Worm (Caenorhabditis elegans) whole organism, L4 larva: ENCODE results near the gene C16D9.9.

Experiments
- F10B5.3 ChIP-seq: sonication (generic microtip); optimal IDR thresholded peaks from 2 replicates; lab custom pipeline; 2016; ENCODE audit warnings: mild to moderate bottlenecking, missing genetic modification characterization, missing compliant biosample characterization
- F44E2.7 ChIP-seq: fragments of 200-800 bp; sonication (Bioruptor generic); IDR thresholded peaks from 2 replicates; pipeline ENCODE4 v2.1.2; 2022; ENCODE audit warnings: missing genetic modification characterization, missing compliant biosample characterization
- F49E8.2 ChIP-seq: sonication (generic microtip); optimal IDR thresholded peaks from 2 replicates; lab custom pipeline; 2016; ENCODE audit warnings: missing compliant biosample characterization, mild to moderate bottlenecking, missing genetic modification characterization, borderline replicate concordance
- T26A8.4 ChIP-seq: fragments of 200-800 bp; sonication (Bioruptor generic); IDR thresholded peaks from 2 replicates; pipeline ENCODE4 v1.3.6; 2022; ENCODE audit warnings: missing genetic modification characterization, missing compliant biosample characterization
- ama-1 ChIP-seq: fragments of 150-350 bp; optimal IDR thresholded peaks from 2 replicates; lab custom pipeline; 2014; ENCODE audit warnings: inconsistent platforms, mixed read lengths
- ceh-28 ChIP-seq: fragments of 150-350 bp; optimal IDR thresholded peaks from 2 replicates; lab custom pipeline; 2014; ENCODE audit warnings: missing biosample characterization, missing genetic modification reagents, missing genetic modification characterization
- ceh-82 ChIP-seq: sonication (generic microtip); optimal IDR thresholded peaks from 2 replicates; lab custom pipeline; 2017; ENCODE audit warnings: missing biosample characterization, missing genetic modification characterization
- ces-1 ChIP-seq: fragments of 150-350 bp; sonication (generic microtip); optimal IDR thresholded peaks from 4 replicates; lab custom pipeline; 2014; ENCODE audit warnings: missing biosample characterization, missing genetic modification reagents, missing genetic modification characterization
- ctbp-1 ChIP-seq: fragments of 200-800 bp; sonication (Bioruptor generic); IDR thresholded peaks from 2 replicates; pipeline ENCODE4 v1.3.6; 2022; ENCODE audit warnings: missing genetic modification reagents, missing genetic modification characterization, missing compliant biosample characterization
- daf-12 ChIP-seq: fragments of 150-350 bp; optimal IDR thresholded peaks from 2 replicates; lab custom pipeline; 2014; ENCODE audit warnings: missing biosample characterization, missing genetic modification reagents, missing genetic modification characterization
- daf-16 ChIP-seq, 3 experiments: sonication (generic microtip); optimal IDR thresholded peaks; 2 replicates each; lab custom pipeline; 2016 to 2017; ENCODE audit warnings: missing genetic modification characterization in 3 of 3, missing genetic modification reagents in 3 of 3, mild to moderate bottlenecking in 2 of 3, missing compliant biosample characterization in 2 of 3, missing biosample characterization in 1 of 3, moderate library complexity in 1 of 3
- dmd-6 ChIP-seq: fragments of 200-800 bp; sonication (Bioruptor generic); IDR thresholded peaks from 2 replicates; pipeline ENCODE4 v1.3.6; 2022; ENCODE audit warnings: missing genetic modification reagents, missing genetic modification characterization, missing compliant biosample characterization
- dve-1 ChIP-seq: sonication (generic microtip); optimal IDR thresholded peaks from 2 replicates; lab custom pipeline; 2017; ENCODE audit warnings: antibody characterized with exemption, mild to moderate bottlenecking, missing genetic modification characterization, missing compliant biosample characterization; ENCODE audit not compliant: insufficient read depth
- egl-27 ChIP-seq: sonication (generic microtip); optimal IDR thresholded peaks from 3 replicates; lab custom pipeline; 2017; ENCODE audit warnings: missing biosample characterization, missing genetic modification reagents, missing genetic modification characterization
- fos-1 ChIP-seq: fragments of 150-350 bp; optimal IDR thresholded peaks from 2 replicates; lab custom pipeline; 2014; ENCODE audit warnings: missing biosample characterization, missing genetic modification characterization
- gei-8 ChIP-seq: fragments of 200-800 bp; sonication (Bioruptor generic); optimal IDR thresholded peaks from 2 replicates; lab custom pipeline; 2018; ENCODE audit warnings: mild to moderate bottlenecking, missing genetic modification characterization, missing compliant biosample characterization
- hlh-11 ChIP-seq: fragments of 200-800 bp; sonication (Bioruptor generic); optimal IDR thresholded peaks from 2 replicates; lab custom pipeline; 2018; ENCODE audit warnings: mild to moderate bottlenecking, missing genetic modification characterization, missing compliant biosample characterization
- hlh-30 ChIP-seq: sonication (generic microtip); optimal IDR thresholded peaks from 2 replicates; lab custom pipeline; 2017; ENCODE audit warnings: antibody characterized with exemption, mild to moderate bottlenecking, missing genetic modification characterization, missing compliant biosample characterization; ENCODE audit not compliant: insufficient read depth
- lim-7 ChIP-seq: fragments of 200-800 bp; sonication (Bioruptor generic); IDR thresholded peaks from 2 replicates; pipeline ENCODE4 v1.3.6; 2022; ENCODE audit warnings: missing genetic modification characterization, missing compliant biosample characterization
- lin-1 ChIP-seq: fragments of 200-800 bp; sonication (Bioruptor generic); IDR thresholded peaks from 2 replicates; pipeline ENCODE4 v1.3.6; 2022; ENCODE audit warnings: missing genetic modification reagents, missing genetic modification characterization, missing compliant biosample characterization
- lin-15B ChIP-seq: fragments of 150-350 bp; sonication (generic microtip); optimal IDR thresholded peaks from 3 replicates; lab custom pipeline; 2014; ENCODE audit warnings: missing biosample characterization, missing genetic modification characterization
- lin-29 ChIP-seq: fragments of 200-800 bp; sonication (Bioruptor generic); IDR thresholded peaks from 2 replicates; pipeline ENCODE4 v1.3.6; 2022; ENCODE audit warnings: missing genetic modification reagents, missing genetic modification characterization, missing compliant biosample characterization
- lin-38 ChIP-seq: fragments of 200-800 bp; sonication (Bioruptor generic); IDR thresholded peaks from 2 replicates; pipeline ENCODE4 v1.3.6; 2022; ENCODE audit warnings: missing genetic modification reagents, missing genetic modification characterization, missing compliant biosample characterization
- lin-39 ChIP-seq: fragments of 150-350 bp; optimal IDR thresholded peaks from 2 replicates; lab custom pipeline; 2014; ENCODE audit warnings: missing biosample characterization, missing genetic modification reagents, missing genetic modification characterization
- madf-9 ChIP-seq: fragments of 200-800 bp; sonication (Bioruptor generic); conservative IDR thresholded peaks from 2 replicates; pipeline ENCODE4 v1.3.6; 2022; ENCODE audit warnings: missing genetic modification reagents, missing genetic modification characterization, missing compliant biosample characterization
- mes-2 ChIP-seq: sonication (generic microtip); optimal IDR thresholded peaks from 2 replicates; lab custom pipeline; 2016; ENCODE audit warnings: missing genotype, mild to moderate bottlenecking, missing genetic modification characterization, missing compliant biosample characterization; ENCODE audit not compliant: poor library complexity, severe bottlenecking
- mxl-2 ChIP-seq: fragments of 200-800 bp; sonication (Bioruptor generic); conservative IDR thresholded peaks from 2 replicates; pipeline ENCODE4 v1.3.6; 2022; ENCODE audit warnings: missing genetic modification reagents, missing genetic modification characterization, missing compliant biosample characterization
- mxl-3 ChIP-seq: fragments of 200-800 bp; sonication (Bioruptor generic); optimal IDR thresholded peaks from 2 replicates; lab custom pipeline; 2018; ENCODE audit warnings: mild to moderate bottlenecking, missing genetic modification characterization, missing compliant biosample characterization
- nhr-10 ChIP-seq: fragments of 150-350 bp; optimal IDR thresholded peaks from 2 replicates; lab custom pipeline; 2014; ENCODE audit warnings: missing biosample characterization, missing genetic modification characterization
- nhr-28 ChIP-seq: fragments of 150-350 bp; optimal IDR thresholded peaks from 2 replicates; lab custom pipeline; 2014; ENCODE audit warnings: missing biosample characterization, missing genetic modification characterization
- nhr-48 ChIP-seq: sonication (generic microtip); optimal IDR thresholded peaks from 2 replicates; lab custom pipeline; 2016; ENCODE audit warnings: mild to moderate bottlenecking, missing genetic modification characterization, missing compliant biosample characterization
- nhr-77 ChIP-seq: fragments of 150-350 bp; optimal IDR thresholded peaks from 2 replicates; lab custom pipeline; 2014; ENCODE audit warnings: missing biosample characterization, missing genetic modification characterization
- pha-4 ChIP-seq, 2 experiments: fragments of 150-350 bp in 1 of 2; fragments of 200-800 bp in 1 of 2; sonication (Bioruptor generic) in 1 of 2; IDR thresholded peaks in 1 of 2; optimal IDR thresholded peaks in 1 of 2; 2 replicates each; pipeline versions ENCODE4 v1.3.6 to Lab custom; 2014 to 2022; ENCODE audit warnings: missing genetic modification characterization in 2 of 2, missing genetic modification reagents in 2 of 2, missing biosample characterization in 1 of 2, missing compliant biosample characterization in 1 of 2
- php-3 ChIP-seq: fragments of 200-800 bp; sonication (Bioruptor generic); IDR thresholded peaks from 2 replicates; pipeline ENCODE4 v1.3.6; 2022; ENCODE audit warnings: missing genetic modification reagents, missing genetic modification characterization, missing compliant biosample characterization
- pqm-1 ChIP-seq: sonication (generic microtip); optimal IDR thresholded peaks from 2 replicates; lab custom pipeline; 2017; ENCODE audit warnings: missing biosample characterization, missing genetic modification characterization
- set-16 ChIP-seq: fragments of 200-800 bp; sonication (Bioruptor generic); IDR thresholded peaks from 2 replicates; pipeline ENCODE4 v1.3.6; 2022; ENCODE audit warnings: missing genetic modification reagents, missing genetic modification characterization, missing compliant biosample characterization
- unc-130 ChIP-seq: sonication (generic microtip); optimal IDR thresholded peaks from 2 replicates; lab custom pipeline; 2016; ENCODE audit warnings: missing genetic modification reagents, missing genetic modification characterization, missing compliant biosample characterization
- unc-62 ChIP-seq, 3 experiments: fragments of 150-350 bp in 1 of 3; sonication (generic microtip); optimal IDR thresholded peaks in 2 of 3; peaks in 1 of 3; 1 replicate in 1 of 3; 2 replicates in 2 of 3; lab custom pipeline; 2014 to 2017; ENCODE audit warnings: missing biosample characterization in 3 of 3, missing genetic modification characterization in 3 of 3, missing genetic modification reagents in 3 of 3, missing genotype in 1 of 3
- vab-7 ChIP-seq: fragments of 200-800 bp; sonication (Bioruptor generic); IDR thresholded peaks from 2 replicates; pipeline ENCODE4 v1.3.6; 2022; ENCODE audit warnings: missing genetic modification reagents, missing genetic modification characterization, missing compliant biosample characterization
- zfp-3 ChIP-seq: fragments of 200-800 bp; sonication (Bioruptor generic); conservative IDR thresholded peaks from 2 replicates; pipeline ENCODE4 v1.3.6; 2022; ENCODE audit warnings: missing genetic modification reagents, missing genetic modification characterization, missing compliant biosample characterization

Gene C16D9.9

ce11 chrV:8306366-8306765, 42.3 kb downstream of the C16D9.9 start, which contains the start of gene W02D7.8:
TSS of gene W02D7.8 (minus strand) at chrV:8306466.
- TF ChIP-seq fos-1 (tag; lab: Kevin White, UChicago), result no peak
- TF ChIP-seq zfp-3 (GFP tag; lab: Robert Waterston, UW), result no peak
- TF ChIP-seq ama-1 (lab: Kevin White, UChicago), result no peak
- no peak for TF ChIP-seq lin-39 (tag; lab: Kevin White, UChicago)
- TF ChIP-seq lin-15B (tag; lab: Kevin White, UChicago), result no peak
- no peak for TF ChIP-seq F49E8.2 (tag; lab: Kevin White, UChicago)
- no peak for TF ChIP-seq lin-1 (GFP tag; lab: Robert Waterston, UW)
- TF ChIP-seq lin-38, result no peak
- no peak for TF ChIP-seq php-3
- TF ChIP-seq ceh-28 (tag; lab: Kevin White, UChicago), result no peak
- TF ChIP-seq F10B5.3, result no peak
- no peak for TF ChIP-seq nhr-10 (tag; lab: Kevin White, UChicago)
- no peak for TF ChIP-seq set-16 (GFP tag; lab: Robert Waterston, UW)
- TF ChIP-seq nhr-77 (tag; lab: Kevin White, UChicago), result no peak
- no peak for TF ChIP-seq mxl-3 (GFP tag; lab: Kevin White, UChicago)
- TF ChIP-seq, all 104 proteins: peak for 0

- peak; percentile 65 for TF ChIP-seq hlh-11 (tag; lab: Kevin White, UChicago)
- TF ChIP-seq madf-9 (GFP tag; lab: Robert Waterston, UW), result no peak
- TF ChIP-seq dve-1 (tag; lab: Kevin White, UChicago), result peak; percentile 65
- no peak for TF ChIP-seq unc-130 (GFP tag; lab: Kevin White, UChicago)
- peak in 1 of 2 experiments; percentile 90 for TF ChIP-seq unc-62 (GFP tag; optimal IDR thresholded peaks at IDR 0.05 in 1 of 2; lab: Kevin White, UChicago)
- TF ChIP-seq unc-62 (tag; optimal IDR thresholded peaks at IDR 0.05; lab: Kevin White, UChicago), result no peak
- TF ChIP-seq ama-1 (lab: Kevin White, UChicago), result no peak
- TF ChIP-seq mes-2 (tag; lab: Kevin White, UChicago), result no peak
- peak; percentile 33 for TF ChIP-seq nhr-77 (tag; lab: Kevin White, UChicago)
- peak; percentile 63 for TF ChIP-seq pqm-1
- TF ChIP-seq lin-39 (tag; lab: Kevin White, UChicago), result no peak
- TF ChIP-seq F44E2.7 (GFP tag; lab: Robert Waterston, UW), result no peak
- TF ChIP-seq mxl-3 (GFP tag; lab: Kevin White, UChicago), result peak; percentile 64
- TF ChIP-seq hlh-30 (tag; lab: Kevin White, UChicago), result peak; percentile 54
- no peak for TF ChIP-seq set-16 (GFP tag; lab: Robert Waterston, UW)
- peak; percentile 82 for TF ChIP-seq dmd-6 (GFP tag; lab: Robert Waterston, UW)
- peak; percentile 60 for TF ChIP-seq nhr-28 (tag; lab: Kevin White, UChicago)
- TF ChIP-seq daf-16 (GFP tag; optimal IDR thresholded peaks at IDR 0.05; lab: Kevin White, UChicago), result no peak
- TF ChIP-seq daf-16 (tag; optimal IDR thresholded peaks at IDR 0.05; lab: Kevin White, UChicago), result peak; percentile 55
- no peak for TF ChIP-seq ces-1
- TF ChIP-seq, all 104 proteins: peak for 10
Measured at ce11 chrV:8307013-8307412, 43.0 kb downstream of the C16D9.9 start.

ce11 chrV:8307681-8308080, 43.6 kb downstream of the C16D9.9 start, which contains the start of gene clec-218:
TSS of gene clec-218 (plus strand) at chrV:8307942.
- TF ChIP-seq pqm-1 (peak; percentile 10), dve-1 (tag; lab: Kevin White, UChicago) (peak; percentile 46), madf-9 (GFP tag; lab: Robert Waterston, UW) (no peak), pha-4 (GFP tag; IDR thresholded peaks at IDR 0.05; lab: Robert Waterston, UW) (0 out of 2 replicates have a peak, but pooled peaks have one; percentile 11), pha-4 (tag; optimal IDR thresholded peaks at IDR 0.05; lab: Kevin White, UChicago) (no peak), egl-27 (tag; lab: Kevin White, UChicago) (no peak), dmd-6 (GFP tag; lab: Robert Waterston, UW) (peak; percentile 72), nhr-48 (no peak), daf-16 (GFP tag; optimal IDR thresholded peaks at IDR 0.05; lab: Kevin White, UChicago) (no peak), daf-16 (tag; optimal IDR thresholded peaks at IDR 0.05; lab: Kevin White, UChicago) (peak; percentile 35)

- TF ChIP-seq vab-7, result no peak
- no peak for TF ChIP-seq gei-8 (GFP tag; lab: Kevin White, UChicago)
- no peak for TF ChIP-seq F49E8.2 (tag; lab: Kevin White, UChicago)
- TF ChIP-seq ceh-82 (tag; lab: Kevin White, UChicago), result no peak
- TF ChIP-seq lim-7, result no peak
- TF ChIP-seq mxl-2, result no peak
- no peak for TF ChIP-seq T26A8.4
- no peak for TF ChIP-seq ctbp-1 (GFP tag; lab: Robert Waterston, UW)
- no peak for TF ChIP-seq lin-1 (GFP tag; lab: Robert Waterston, UW)
- TF ChIP-seq unc-130 (GFP tag; lab: Kevin White, UChicago), result no peak
- TF ChIP-seq daf-12 (tag; lab: Kevin White, UChicago), result no peak
- no peak for TF ChIP-seq lin-29 (GFP tag; lab: Robert Waterston, UW)
Measured at ce11 chrV:8311210-8311609, 47.2 kb downstream of the C16D9.9 start, which contains the start of gene W02D7.12. TSS of gene W02D7.12 (plus strand) at chrV:8311510.
